Fruit fly (Drosophila melanogaster) whole organism, wandering third instar larva: ENCODE data around the gene CG12236.

Experiments used
- Abd-B ChIP-seq: fragments of >200 bp; optimal IDR thresholded peaks from 2 replicates; lab custom pipeline; 2017; ENCODE audit warnings: missing biosample characterization, missing genetic modification characterization
- Hr78 ChIP-seq: fragments of >200 bp; optimal IDR thresholded peaks from 2 replicates; lab custom pipeline; 2017; ENCODE audit warnings: missing biosample characterization, missing genetic modification characterization
- brk ChIP-seq: fragments of 200-800 bp; sonication (Bioruptor generic); optimal IDR thresholded peaks from 2 replicates; lab custom pipeline; 2016; ENCODE audit warnings: missing biosample characterization, mild to moderate bottlenecking, missing genetic modification characterization
- h ChIP-seq: fragments of 200-800 bp; sonication (Bioruptor generic); optimal IDR thresholded peaks from 3 replicates; lab custom pipeline; 2016; ENCODE audit warnings: missing biosample characterization, mild to moderate bottlenecking, missing genetic modification characterization

DNA sequence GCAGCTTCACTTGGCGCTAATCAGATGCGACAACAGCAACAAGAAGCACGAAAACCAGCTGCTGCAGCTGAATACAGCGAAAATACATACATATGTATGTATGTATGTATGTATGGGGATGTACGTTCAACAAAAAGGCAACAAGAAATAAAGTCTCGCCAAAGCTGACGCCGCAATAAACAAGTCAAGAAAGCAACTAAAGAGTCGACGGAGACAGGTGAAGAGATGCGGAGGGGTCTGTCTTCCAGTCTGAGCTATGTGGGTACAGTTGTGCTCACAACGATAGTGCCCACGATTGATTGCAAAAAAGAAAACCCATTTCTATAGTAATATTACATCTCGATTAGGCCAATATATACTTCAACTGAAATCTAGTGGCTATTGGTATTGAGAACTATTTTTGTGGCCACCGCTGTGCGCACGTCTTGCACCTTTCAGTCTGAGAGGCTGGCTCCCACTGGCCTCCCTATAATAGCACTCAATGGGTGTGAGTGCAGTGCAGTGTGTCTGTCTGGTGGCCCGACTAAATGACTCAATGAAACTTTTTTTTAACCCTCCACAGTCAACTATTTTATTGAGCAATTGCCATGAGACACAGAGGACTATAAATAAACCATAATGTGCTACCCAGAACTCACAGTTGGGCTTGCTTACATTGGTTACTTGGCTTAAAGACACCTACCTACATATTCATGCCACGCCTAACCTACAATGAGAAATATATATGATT lies 11.9 kb upstream of the CG12236 start:
- TF ChIP-seq Abd-B (GFP tag; lab: Kevin White, UChicago) (no peak), Hr78 (GFP tag; lab: Kevin White, UChicago) (no peak), brk (GFP tag; lab: Kevin White, UChicago) (peak; percentile 87), h (GFP tag; lab: Kevin White, UChicago) (peak; percentile 97)
